Worm (Caenorhabditis elegans): ENCODE data around the gene Y62H9A.14.

DNA sequence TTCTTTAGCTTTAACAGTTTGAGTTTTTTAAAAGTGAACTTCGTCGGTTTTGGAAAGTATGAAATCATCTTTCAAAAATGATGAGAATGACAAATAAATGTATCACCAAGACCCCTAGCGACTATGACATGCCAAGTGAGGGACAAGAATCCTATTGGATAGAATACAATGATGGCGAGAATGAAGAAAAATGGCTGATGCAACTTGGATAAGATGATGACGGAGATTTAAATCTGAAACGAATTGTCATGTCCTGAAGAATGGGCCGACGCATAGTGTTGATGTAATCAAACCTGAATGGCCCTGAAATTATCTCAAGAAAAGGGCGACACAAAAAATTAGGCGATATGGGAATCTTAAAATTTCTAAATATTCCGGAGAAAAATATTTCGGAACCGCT is 42.6 kb downstream of the Y62H9A.14 start:
- TF ChIP-seq nhr-28 (tag; optimal IDR thresholded peaks at IDR 0.05) (no peak), nhr-41 (GFP tag; IDR thresholded peaks at IDR 0.05) (no peak), unc-62 (GFP tag; optimal IDR thresholded peaks at IDR 0.05 in 1 of 2) (no peak), unc-62 (tag; optimal IDR thresholded peaks at IDR 0.05) (no peak), nhr-25 (tag; optimal IDR thresholded peaks at IDR 0.05; ENCODE audit: borderline replicate concordance, insufficient read depth) (no peak)

Data from whole organism, L4 larva.